Fruit fly (Drosophila melanogaster) whole organism, prepupa: Measurements from ENCODE around the gene Mtr4.
"Not testable (repeated sequence)": the region's sequence is repeated elsewhere in the genome, so short reads cannot be mapped to it uniquely, and the experiment has no call there.

Experiments
- CG11294 ChIP-seq: fragments of 200-800 bp; sonication (Bioruptor generic); IDR thresholded peaks from 2 replicates; pipeline ENCODE4 v1.3.6; 2022; ENCODE audit warnings: missing biosample characterization, missing genetic modification characterization
- CG11762 ChIP-seq: fragments of 200-800 bp; sonication (Bioruptor generic); optimal IDR thresholded peaks from 3 replicates; lab custom pipeline; 2016; ENCODE audit warnings: missing biosample characterization, missing genetic modification characterization; ENCODE audit not compliant: insufficient read depth
- CG1621 ChIP-seq: fragments of 200-800 bp; sonication (Bioruptor generic); optimal IDR thresholded peaks from 3 replicates; lab custom pipeline; 2018; ENCODE audit warnings: missing biosample characterization, mild to moderate bottlenecking, missing genetic modification characterization
- CG8119 ChIP-seq: fragments of 200-800 bp; sonication (Bioruptor generic); IDR thresholded peaks from 3 replicates; pipeline ENCODE4 v1.3.6; 2022; ENCODE audit warnings: missing biosample characterization, missing genetic modification characterization
- Eip78C ChIP-seq: fragments of 200-800 bp; sonication (Bioruptor generic); peaks from one replicate; lab custom pipeline; 2016; ENCODE audit warnings: missing biosample characterization, missing genetic modification characterization
- Ets21C ChIP-seq: fragments of 200-800 bp; sonication (Bioruptor generic); optimal IDR thresholded peaks from 3 replicates; lab custom pipeline; 2016; ENCODE audit warnings: missing biosample characterization, missing genetic modification characterization
- Gug ChIP-seq: fragments of 200-800 bp; sonication (Bioruptor generic); IDR thresholded peaks from 2 replicates; pipeline ENCODE4 v1.3.6; 2022; ENCODE audit warnings: missing biosample characterization, missing genetic modification characterization
- cyc ChIP-seq: fragments of 200-800 bp; sonication (Bioruptor generic); optimal IDR thresholded peaks from 3 replicates; lab custom pipeline; 2016; ENCODE audit warnings: missing biosample characterization, missing genetic modification characterization
- esn ChIP-seq: fragments of 200-800 bp; sonication (Bioruptor generic); optimal IDR thresholded peaks from 2 replicates; lab custom pipeline; 2016; ENCODE audit warnings: missing biosample characterization, mild to moderate bottlenecking, missing genetic modification characterization, moderate library complexity
- fd59A ChIP-seq: fragments of 200-800 bp; sonication (Bioruptor generic); optimal IDR thresholded peaks from 2 replicates; lab custom pipeline; 2017; ENCODE audit warnings: missing biosample characterization, mild to moderate bottlenecking, missing genetic modification characterization, missing genetic modification reagents
- salr ChIP-seq, 2 experiments: fragments of 200-800 bp; sonication (Bioruptor generic); optimal IDR thresholded peaks; 3 replicates each; lab custom pipeline; 2016 to 2018; ENCODE audit warnings: missing biosample characterization in 2 of 2, missing genetic modification characterization in 2 of 2, mild to moderate bottlenecking in 1 of 2
- ss ChIP-seq, 2 experiments: fragments of 200-800 bp; sonication (Bioruptor generic); optimal IDR thresholded peaks; 2 replicates in 1 of 2; 3 replicates in 1 of 2; lab custom pipeline; 2017 to 2018; ENCODE audit warnings: mild to moderate bottlenecking in 2 of 2, missing biosample characterization in 2 of 2, missing genetic modification characterization in 2 of 2, moderate library complexity in 1 of 2

dm6 chr2L:15710999-15711398, 41.1 kb upstream of the Mtr4 start, which contains the start of gene CG43924:
- TF ChIP-seq esn; CG1621 (tag; lab: Kevin White, UChicago); Gug (GFP tag; lab: Robert Waterston, UW); ss (GFP tag; optimal IDR thresholded peaks at IDR 0.05; lab: Kevin White, UChicago); CG11294; Ets21C (GFP tag; lab: Kevin White, UChicago); salr (GFP tag; optimal IDR thresholded peaks at IDR 0.05; lab: Kevin White, UChicago); cyc (GFP tag; lab: Kevin White, UChicago); Eip78C (GFP tag; lab: Kevin White, UChicago); CG11762 (GFP tag; lab: Kevin White, UChicago); CG8119; fd59A (GFP tag; lab: Kevin White, UChicago): not testable (repeated sequence)
